Worm (Caenorhabditis elegans) whole organism, young adult: ENCODE data around the gene K04E7.1.

ENCODE experiments used
- B0261.1 ChIP-seq: sonication (generic microtip); optimal IDR thresholded peaks from 2 replicates; lab custom pipeline; 2016; ENCODE audit warnings: mild to moderate bottlenecking, missing genetic modification characterization, moderate library complexity, missing compliant biosample characterization
- F10E7.11 ChIP-seq: sonication (generic microtip); optimal IDR thresholded peaks from 2 replicates; lab custom pipeline; 2017; ENCODE audit warnings: mild to moderate bottlenecking, missing genetic modification characterization, moderate library complexity, missing compliant biosample characterization
- F33H1.4 ChIP-seq: fragments of 200-800 bp; sonication (Bioruptor generic); IDR thresholded peaks from 2 replicates; pipeline ENCODE4 v1.3.6; 2022; ENCODE audit warnings: missing genetic modification reagents, missing genetic modification characterization, missing compliant biosample characterization
- F37B4.10 ChIP-seq: fragments of 200-800 bp; sonication (Bioruptor generic); IDR thresholded peaks from 2 replicates; pipeline ENCODE4 v1.3.6; 2022; ENCODE audit warnings: missing genetic modification characterization, missing compliant biosample characterization
- F49E8.2 ChIP-seq: sonication (generic microtip); optimal IDR thresholded peaks from 3 replicates; lab custom pipeline; 2017; ENCODE audit warnings: missing genetic modification characterization, mild to moderate bottlenecking, missing compliant biosample characterization, antibody characterized with exemption, moderate library complexity; ENCODE audit not compliant: insufficient read depth
- F55B11.4 ChIP-seq: sonication (generic microtip); optimal IDR thresholded peaks from 2 replicates; lab custom pipeline; 2016; ENCODE audit warnings: missing compliant biosample characterization, missing genetic modification characterization, borderline replicate concordance; ENCODE audit not compliant: insufficient read depth
- K11D2.4 ChIP-seq: fragments of 200-800 bp; sonication (Bioruptor generic); IDR thresholded peaks from 2 replicates; pipeline ENCODE4 v1.3.6; 2022; ENCODE audit warnings: missing genetic modification reagents, missing genetic modification characterization, missing compliant biosample characterization
- K12H6.12 ChIP-seq: fragments of 200-800 bp; sonication (Bioruptor generic); optimal IDR thresholded peaks from 2 replicates; lab custom pipeline; 2018; ENCODE audit warnings: mild to moderate bottlenecking, missing genetic modification characterization, missing compliant biosample characterization
- Y67H2A.10 ChIP-seq: fragments of 200-800 bp; sonication (Bioruptor generic); conservative IDR thresholded peaks from 2 replicates; pipeline ENCODE4 v1.3.6; 2022; ENCODE audit warnings: missing genetic modification reagents, missing genetic modification characterization, missing compliant biosample characterization
- ZK185.1 ChIP-seq: sonication (generic microtip); optimal IDR thresholded peaks from 2 replicates; lab custom pipeline; 2016; ENCODE audit warnings: mild to moderate bottlenecking, missing genetic modification characterization, missing compliant biosample characterization; ENCODE audit not compliant: poor library complexity, severe bottlenecking
- athp-1 ChIP-seq: sonication (generic microtip); optimal IDR thresholded peaks from 2 replicates; lab custom pipeline; 2017; ENCODE audit warnings: mild to moderate bottlenecking, missing genetic modification characterization, missing compliant biosample characterization
- bed-2 ChIP-seq: fragments of 200-800 bp; sonication (Bioruptor generic); IDR thresholded peaks from 2 replicates; pipeline ENCODE4 v1.3.6; 2022; ENCODE audit warnings: missing genetic modification reagents, missing genetic modification characterization, missing compliant biosample characterization
- ccch-3 ChIP-seq: fragments of 200-800 bp; sonication (Bioruptor generic); optimal IDR thresholded peaks from 2 replicates; lab custom pipeline; 2018; ENCODE audit warnings: mild to moderate bottlenecking, missing genetic modification characterization, missing compliant biosample characterization
- cebp-1 ChIP-seq, 2 experiments: fragments of 200-800 bp in 1 of 2; sonication (Bioruptor generic) in 1 of 2; sonication (generic microtip) in 1 of 2; IDR thresholded peaks in 1 of 2; optimal IDR thresholded peaks in 1 of 2; 2 replicates each; pipeline versions ENCODE4 v1.3.6 to Lab custom; 2017 to 2022; ENCODE audit warnings: missing compliant biosample characterization in 2 of 2, missing genetic modification characterization in 2 of 2, mild to moderate bottlenecking in 1 of 2, missing genetic modification reagents in 1 of 2, moderate library complexity in 1 of 2
- ceh-58 ChIP-seq: fragments of 200-800 bp; sonication (Bioruptor generic); IDR thresholded peaks from 2 replicates; pipeline ENCODE4 v1.3.6; 2022; ENCODE audit warnings: missing genetic modification characterization, missing compliant biosample characterization
- ceh-79 ChIP-seq: sonication (generic microtip); optimal IDR thresholded peaks from 2 replicates; lab custom pipeline; 2017; ENCODE audit warnings: mild to moderate bottlenecking, missing genetic modification characterization, missing compliant biosample characterization
- die-1 ChIP-seq: sonication (generic microtip); optimal IDR thresholded peaks from 2 replicates; lab custom pipeline; 2016; ENCODE audit warnings: missing genotype, mild to moderate bottlenecking, missing genetic modification characterization, missing compliant biosample characterization
- dox-1 ChIP-seq: fragments of 200-800 bp; sonication (Bioruptor generic); IDR thresholded peaks from 2 replicates; pipeline ENCODE4 v1.3.6; 2022; ENCODE audit warnings: missing genetic modification reagents, missing genetic modification characterization, missing compliant biosample characterization
- dpff-1 ChIP-seq: sonication (generic microtip); optimal IDR thresholded peaks from 2 replicates; lab custom pipeline; 2017; ENCODE audit warnings: mild to moderate bottlenecking, missing genetic modification characterization, missing compliant biosample characterization
- efl-1 ChIP-seq: fragments of 150-350 bp; optimal IDR thresholded peaks from 2 replicates; lab custom pipeline; 2014; ENCODE audit warnings: missing biosample characterization, missing genetic modification reagents, missing genetic modification characterization
- ekl-4 ChIP-seq: fragments of 200-800 bp; sonication (Bioruptor generic); IDR thresholded peaks from 2 replicates; pipeline ENCODE4 v1.3.6; 2022; ENCODE audit warnings: missing genetic modification reagents, missing genetic modification characterization, missing compliant biosample characterization
- ets-4 ChIP-seq: fragments of 200-800 bp; sonication (Bioruptor generic); optimal IDR thresholded peaks from 2 replicates; lab custom pipeline; 2018; ENCODE audit warnings: mild to moderate bottlenecking, missing genetic modification characterization, missing compliant biosample characterization
- hlh-12 ChIP-seq: sonication (generic microtip); optimal IDR thresholded peaks from 2 replicates; lab custom pipeline; 2016; ENCODE audit warnings: missing genetic modification characterization, missing compliant biosample characterization
- hmg-1.2 ChIP-seq: fragments of 200-800 bp; sonication (Bioruptor generic); IDR thresholded peaks from 2 replicates; pipeline ENCODE4 v1.3.6; 2022; ENCODE audit warnings: missing genetic modification reagents, missing genetic modification characterization, missing compliant biosample characterization
- hmg-20 ChIP-seq: fragments of 200-800 bp; sonication (Bioruptor generic); IDR thresholded peaks from 2 replicates; pipeline ENCODE4 v1.3.6; 2022; ENCODE audit warnings: missing genetic modification reagents, missing genetic modification characterization, missing compliant biosample characterization
- let-526 ChIP-seq: fragments of 200-800 bp; sonication (Bioruptor generic); IDR thresholded peaks from 2 replicates; pipeline ENCODE4 v1.3.6; 2022; ENCODE audit warnings: missing genetic modification reagents, missing genetic modification characterization, missing compliant biosample characterization
- lsl-1 ChIP-seq: fragments of 200-800 bp; sonication (Bioruptor generic); optimal IDR thresholded peaks from 2 replicates; lab custom pipeline; 2018; ENCODE audit warnings: mild to moderate bottlenecking, missing genetic modification characterization, moderate library complexity, missing compliant biosample characterization
- madf-10 ChIP-seq: sonication (generic microtip); optimal IDR thresholded peaks from 2 replicates; lab custom pipeline; 2016; ENCODE audit warnings: mild to moderate bottlenecking, missing genetic modification characterization, missing compliant biosample characterization
- madf-3 ChIP-seq: fragments of 200-800 bp; sonication (Bioruptor generic); IDR thresholded peaks from 2 replicates; pipeline ENCODE4 v1.3.6; 2022; ENCODE audit warnings: missing genetic modification reagents, missing genetic modification characterization, missing compliant biosample characterization
- mcd-1 ChIP-seq: fragments of 200-800 bp; sonication (Bioruptor generic); IDR thresholded peaks from 2 replicates; pipeline ENCODE4 v1.3.6; 2022; ENCODE audit warnings: missing genetic modification reagents, missing genetic modification characterization, missing compliant biosample characterization
- mel-28 ChIP-seq: sonication (generic microtip); optimal IDR thresholded peaks from 2 replicates; lab custom pipeline; 2016; ENCODE audit warnings: borderline replicate concordance, mild to moderate bottlenecking, missing genetic modification characterization, missing compliant biosample characterization
- mes-4 ChIP-seq: sonication (generic microtip); optimal IDR thresholded peaks from 2 replicates; lab custom pipeline; 2016; ENCODE audit warnings: missing genotype, missing genetic modification characterization, missing compliant biosample characterization
- nfya-2 ChIP-seq: fragments of 200-800 bp; sonication (Bioruptor generic); IDR thresholded peaks from 2 replicates; pipeline ENCODE4 v1.3.6; 2022; ENCODE audit warnings: missing genetic modification reagents, missing genetic modification characterization, missing compliant biosample characterization
- nhr-80 ChIP-seq: sonication (generic microtip); optimal IDR thresholded peaks from 2 replicates; lab custom pipeline; 2016; ENCODE audit warnings: missing genetic modification characterization, missing compliant biosample characterization
- rcor-1 ChIP-seq: fragments of 200-800 bp; sonication (Bioruptor generic); IDR thresholded peaks from 2 replicates; pipeline ENCODE4 v1.3.6; 2022; ENCODE audit warnings: missing genetic modification reagents, missing genetic modification characterization, missing compliant biosample characterization
- sdz-38 ChIP-seq: sonication (generic microtip); optimal IDR thresholded peaks from 2 replicates; lab custom pipeline; 2016; ENCODE audit warnings: missing genotype, missing genetic modification characterization, missing compliant biosample characterization
- snpc-1.3 ChIP-seq: sonication (generic microtip); optimal IDR thresholded peaks from 2 replicates; lab custom pipeline; 2017; ENCODE audit warnings: missing genetic modification characterization, mild to moderate bottlenecking, missing compliant biosample characterization, antibody characterized with exemption, moderate library complexity, missing genotype, missing genetic modification reagents; ENCODE audit not compliant: insufficient read depth
- ztf-25 ChIP-seq: fragments of 200-800 bp; sonication (Bioruptor generic); IDR thresholded peaks from 2 replicates; pipeline ENCODE4 v1.3.6; 2022; ENCODE audit warnings: missing genetic modification reagents, missing genetic modification characterization, missing compliant biosample characterization
- ztf-28 ChIP-seq: fragments of 200-800 bp; sonication (Bioruptor generic); IDR thresholded peaks from 2 replicates; pipeline ENCODE4 v1.3.6; 2022; ENCODE audit warnings: missing genetic modification reagents, missing genetic modification characterization, missing compliant biosample characterization
- ztf-6 ChIP-seq: fragments of 200-800 bp; sonication (Bioruptor generic); IDR thresholded peaks from 2 replicates; pipeline ENCODE4 v1.3.6; 2022; ENCODE audit warnings: missing genetic modification reagents, missing genetic modification characterization, missing compliant biosample characterization

K04E7.1 gene

DNA sequence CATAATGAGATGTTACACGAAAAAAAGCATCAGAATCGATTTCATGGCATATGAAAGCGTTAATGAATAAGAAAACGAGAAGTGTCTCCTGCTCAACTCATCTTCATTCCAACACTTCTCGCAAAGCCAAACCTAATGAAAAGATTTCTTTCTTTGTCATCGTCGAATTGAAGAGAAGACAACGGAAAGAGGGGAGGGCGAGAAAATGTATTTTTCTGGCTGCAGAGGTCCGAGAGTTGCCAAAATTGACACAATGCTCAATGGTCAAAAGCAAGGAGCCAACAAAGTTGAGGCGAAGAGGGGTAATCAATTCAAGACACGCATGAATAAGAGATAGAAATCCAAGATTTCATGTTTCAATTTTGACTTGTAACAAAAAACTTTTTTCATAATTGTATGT lies 42.7 kb upstream of the K04E7.1 start:
- TF ChIP-seq dpff-1, result no peak
- no peak for TF ChIP-seq mel-28 (tag; lab: Kevin White, UChicago)
- no peak for TF ChIP-seq ekl-4
- TF ChIP-seq F10E7.11, result no peak
- TF ChIP-seq mes-4 (tag; lab: Kevin White, UChicago), result no peak
- no peak for TF ChIP-seq nfya-2
- TF ChIP-seq ccch-3 (GFP tag; lab: Kevin White, UChicago), result no peak
- TF ChIP-seq K12H6.12, result no peak
- no peak for TF ChIP-seq hlh-12
- TF ChIP-seq efl-1 (GFP tag; lab: Kevin White, UChicago), result no peak
- no peak for TF ChIP-seq lsl-1 (GFP tag; lab: Kevin White, UChicago)

- no peak for TF ChIP-seq rcor-1 (GFP tag; lab: Robert Waterston, UW)
- TF ChIP-seq ztf-6 (GFP tag; lab: Robert Waterston, UW), result no peak
- no peak for TF ChIP-seq dpff-1
Measured at ce11 chrX:6420681-6421080, 41.1 kb upstream of the K04E7.1 start, which contains the start of gene K10C2.12. K10C2.12 (minus strand) TSS chrX:6420781.

ce11 chrX:6427147-6427546 lies 34.7 kb upstream of the K04E7.1 start:
- TF ChIP-seq ztf-25 (GFP tag; lab: Robert Waterston, UW), result 0 out of 2 replicates have a peak, but pooled peaks have one; percentile 9
- TF ChIP-seq ekl-4, result no peak
- no peak for TF ChIP-seq F55B11.4 (tag; lab: Kevin White, UChicago)
- TF ChIP-seq nhr-80, result peak; percentile 97
- TF ChIP-seq ets-4 (GFP tag; lab: Kevin White, UChicago), result peak; percentile 37
- TF ChIP-seq madf-10 (tag; lab: Kevin White, UChicago), result peak; percentile 11
- TF ChIP-seq K11D2.4 (GFP tag; lab: Robert Waterston, UW), result no peak
- TF ChIP-seq ceh-58, result no peak
- peak; percentile 40; the same call in 1 of the 2 replicates for TF ChIP-seq dox-1 (GFP tag; lab: Robert Waterston, UW)

- TF ChIP-seq cebp-1 (GFP tag; IDR thresholded peaks at IDR 0.05; lab: Robert Waterston, UW), result no peak
- no peak for TF ChIP-seq cebp-1 (tag; optimal IDR thresholded peaks at IDR 0.05; lab: Kevin White, UChicago)
- TF ChIP-seq madf-3 (GFP tag; lab: Robert Waterston, UW), result no peak
- peak; percentile 55 for TF ChIP-seq nhr-80
- TF ChIP-seq ceh-79 (tag; lab: Kevin White, UChicago), result no peak
- TF ChIP-seq, all 124 proteins: peak for 1
Measured at ce11 chrX:6429552-6429951, 32.3 kb upstream of the K04E7.1 start.

- TF ChIP-seq ztf-28 (GFP tag; lab: Robert Waterston, UW) (no peak), Y67H2A.10 (no peak), B0261.1 (tag; lab: Kevin White, UChicago) (no peak), let-526 (GFP tag; lab: Robert Waterston, UW) (no peak), ccch-3 (GFP tag; lab: Kevin White, UChicago) (no peak), athp-1 (tag; lab: Kevin White, UChicago) (no peak), F33H1.4 (GFP tag; lab: Robert Waterston, UW) (no peak)
Measured at ce11 chrX:6430510-6430909, 31.3 kb upstream of the K04E7.1 start, which contains the start of gene ctsa-2. ctsa-2 (minus strand) TSS chrX:6430610.

DNA sequence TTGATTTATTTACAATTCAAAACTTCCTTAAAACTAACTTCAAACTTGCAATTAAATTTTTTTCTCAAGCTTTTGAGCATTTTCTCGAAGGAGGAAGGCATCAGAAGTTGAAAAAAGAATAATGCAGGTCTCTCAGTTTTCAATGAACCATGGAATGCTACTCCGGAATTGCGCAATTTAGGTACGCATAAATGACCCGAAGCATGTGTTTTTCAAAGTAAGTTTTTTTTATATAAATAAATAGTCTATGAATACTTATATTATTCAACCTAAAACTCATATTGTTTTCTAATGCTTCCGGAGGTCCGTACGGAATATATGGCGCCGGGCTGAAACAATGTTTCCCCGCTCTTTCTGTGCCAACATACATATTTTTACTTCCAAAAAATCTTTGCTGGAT lies 28.1 kb upstream of the K04E7.1 start, which contains the start of gene K10C2.2:
Gene K10C2.2 (minus strand): TSS at position 101 of the 400 bp plus-strand sequence.
- TF ChIP-seq hmg-20 (GFP tag; lab: Robert Waterston, UW), result no peak
- TF ChIP-seq Y67H2A.10, result no peak
- no peak for TF ChIP-seq mcd-1 (GFP tag; lab: Robert Waterston, UW)
- TF ChIP-seq ZK185.1 (tag; lab: Kevin White, UChicago), result no peak
- TF ChIP-seq hmg-1.2, result no peak
- no peak for TF ChIP-seq bed-2 (GFP tag; lab: Robert Waterston, UW)
- TF ChIP-seq F10E7.11, result no peak
- no peak for TF ChIP-seq F37B4.10
- no peak for TF ChIP-seq snpc-1.3 (tag; lab: Kevin White, UChicago)
- no peak for TF ChIP-seq sdz-38 (tag; lab: Kevin White, UChicago)
- TF ChIP-seq madf-10 (tag; lab: Kevin White, UChicago), result no peak
- no peak for TF ChIP-seq F49E8.2 (tag; lab: Kevin White, UChicago)
- no peak for TF ChIP-seq ceh-79 (tag; lab: Kevin White, UChicago)
- no peak for TF ChIP-seq die-1
